Fruit fly (Drosophila melanogaster) S2 (cell line): ENCODE data around the gene CG43165.

ENCODE experiments used
- CG8478 ChIP-seq: fragments of >200 bp; optimal IDR thresholded peaks from 2 replicates; lab custom pipeline; 2018
- CTCF ChIP-seq, 2 experiments: fragments of >200 bp; optimal IDR thresholded peaks; 2 replicates each; lab custom pipeline; 2018

DNA sequence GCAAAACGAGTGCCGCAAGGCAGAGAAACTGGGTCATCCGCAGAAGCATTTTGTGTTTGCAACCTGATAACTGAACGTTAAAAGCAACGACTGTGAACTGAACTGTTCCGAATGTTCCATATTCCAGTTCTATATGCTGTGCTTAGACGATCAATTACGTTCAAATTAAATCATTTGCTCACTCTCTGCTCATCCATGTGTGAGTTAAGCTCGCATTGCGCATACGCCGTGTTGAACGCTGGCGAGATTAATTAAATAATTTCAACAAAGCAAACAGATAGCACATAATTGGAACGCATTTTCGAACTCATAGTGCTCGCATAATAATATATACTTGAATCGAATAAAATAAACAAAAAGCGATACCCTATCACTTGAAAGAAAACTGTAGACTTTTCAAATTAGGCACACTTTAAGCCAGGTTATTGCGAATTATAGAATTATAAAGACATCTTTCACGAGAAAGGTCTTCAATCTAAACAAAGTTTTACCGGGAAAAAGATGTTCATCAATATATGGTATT lies 4.2 kb upstream of the CG43165 start, which contains the start of the genes CG10031 and CG42464:
- no peak for TF ChIP-seq CG8478
- no peak for TF ChIP-seq CTCF (optimal IDR thresholded peaks at IDR 0.05; lab: Kevin White, UChicago)
